Fruit fly (Drosophila melanogaster): ENCODE measurements around the gene Sirt4.

dm6 chrX:5690651-5691379, 25.1 kb upstream of the Sirt4 start:
- no peak for TF ChIP-seq h (optimal IDR thresholded peaks at IDR 0.05)
- TF ChIP-seq psq (optimal IDR thresholded peaks at IDR 0.05), result no peak
- no peak for TF ChIP-seq insv (optimal IDR thresholded peaks at IDR 0.05)
- TF ChIP-seq Sin3A (optimal IDR thresholded peaks at IDR 0.05), result no peak
- TF ChIP-seq ttk (optimal IDR thresholded peaks at IDR 0.05), result no peak
- TF ChIP-seq Myc (optimal IDR thresholded peaks at IDR 0.05), result no peak
